Worm (Caenorhabditis elegans): ENCODE measurements around the gene F35C5.3.

ce11 chrII:12878071-12878668, 10.4 kb upstream of the F35C5.3 start, which contains the start of gene gsy-1:
- TF ChIP-seq ama-1 (optimal IDR thresholded peaks at IDR 0.05): no peak
- no peak for TF ChIP-seq mep-1 (tag; optimal IDR thresholded peaks at IDR 0.05)
- TF ChIP-seq nhr-77 (tag; optimal IDR thresholded peaks at IDR 0.05): no peak
- TF ChIP-seq blmp-1 (tag; optimal IDR thresholded peaks at IDR 0.05): no peak
- TF ChIP-seq jun-1 (tag; optimal IDR thresholded peaks at IDR 0.05): no peak
- no peak for TF ChIP-seq nhr-47 (tag; optimal IDR thresholded peaks at IDR 0.05)
